Worm (Caenorhabditis elegans) whole organism, L4/young adult: ENCODE data around the gene cutl-23.

Experiments
- W03F9.2 ChIP-seq: fragments of 150-350 bp; optimal IDR thresholded peaks from 2 replicates; lab custom pipeline; 2014; ENCODE audit warnings: missing biosample characterization, missing genetic modification characterization
- dao-5 ChIP-seq: sonication (generic microtip); optimal IDR thresholded peaks from 2 replicates; lab custom pipeline; 2016; ENCODE audit warnings: missing genotype, missing genetic modification characterization, moderate library complexity, missing compliant biosample characterization
- him-1 ChIP-seq: sonication (generic microtip); optimal IDR thresholded peaks from 2 replicates; lab custom pipeline; 2016; ENCODE audit warnings: missing genotype, missing genetic modification reagents, missing genetic modification characterization, missing compliant biosample characterization

DNA sequence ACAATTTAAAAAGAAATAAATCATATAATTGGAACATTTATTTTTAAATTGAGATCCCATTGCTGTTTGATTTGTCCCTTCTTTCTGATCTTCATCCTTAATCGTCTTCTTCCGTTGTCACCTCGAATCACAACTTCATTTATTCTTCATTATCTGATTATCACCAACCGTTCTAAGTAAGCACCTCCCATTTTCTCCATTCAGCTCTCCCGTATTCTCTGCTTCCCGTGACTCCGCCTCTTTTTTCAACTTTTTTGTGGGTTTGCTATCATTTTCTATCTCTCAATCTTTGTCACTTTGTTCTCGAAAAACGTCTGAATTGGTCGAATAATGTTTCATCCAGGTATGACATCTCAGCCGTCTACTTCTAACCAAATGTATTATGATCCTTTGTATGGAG is 45.9 kb downstream of the cutl-23 start, which contains the start of gene sma-4:
- no peak for TF ChIP-seq him-1 (tag; lab: Kevin White, UChicago)
- no peak for TF ChIP-seq W03F9.2 (tag; lab: Kevin White, UChicago)
- TF ChIP-seq dao-5 (tag; lab: Kevin White, UChicago): no peak
